Fruit fly (Drosophila melanogaster) whole organism, prepupa: ENCODE results near the gene Osi6.

Experiments
- Blimp-1 ChIP-seq: fragments of 200-800 bp; sonication (Bioruptor generic); optimal IDR thresholded peaks from 3 replicates; lab custom pipeline; 2017; ENCODE audit warnings: missing biosample characterization, missing genetic modification characterization, mild to moderate bottlenecking, moderate library complexity, missing genetic modification reagents
- CG3032 ChIP-seq: fragments of 200-800 bp; optimal IDR thresholded peaks from 2 replicates; lab custom pipeline; 2019; ENCODE audit warnings: missing biosample characterization, mild to moderate bottlenecking, missing genetic modification characterization, moderate library complexity
- CG31627 ChIP-seq: fragments of 200-800 bp; sonication (Bioruptor generic); optimal IDR thresholded peaks from 3 replicates; lab custom pipeline; 2016; ENCODE audit warnings: missing biosample characterization, missing genetic modification characterization
- CG4318 ChIP-seq: fragments of 200-800 bp; sonication (Bioruptor generic); optimal IDR thresholded peaks from 3 replicates; lab custom pipeline; 2017; ENCODE audit warnings: missing biosample characterization, mild to moderate bottlenecking, missing genetic modification characterization
- CG8632 ChIP-seq: fragments of 200-800 bp; sonication (Bioruptor generic); optimal IDR thresholded peaks from 3 replicates; lab custom pipeline; 2016; ENCODE audit warnings: missing biosample characterization, missing genetic modification characterization
- Eip75B ChIP-seq: fragments of 200-800 bp; sonication (Bioruptor generic); optimal IDR thresholded peaks from 3 replicates; lab custom pipeline; 2016; ENCODE audit warnings: missing biosample characterization, missing genetic modification characterization
- Ets21C ChIP-seq: fragments of 200-800 bp; sonication (Bioruptor generic); optimal IDR thresholded peaks from 3 replicates; lab custom pipeline; 2016; ENCODE audit warnings: missing biosample characterization, missing genetic modification characterization
- OdsH ChIP-seq: fragments of 200-800 bp; sonication (Bioruptor generic); optimal IDR thresholded peaks from 3 replicates; lab custom pipeline; 2016; ENCODE audit warnings: missing biosample characterization, missing genetic modification characterization
- Smox ChIP-seq: fragments of 200-800 bp; sonication (Bioruptor generic); optimal IDR thresholded peaks from 3 replicates; lab custom pipeline; 2016; ENCODE audit warnings: missing biosample characterization, missing genetic modification characterization
- net ChIP-seq: fragments of 200-800 bp; sonication (Bioruptor generic); optimal IDR thresholded peaks from 3 replicates; lab custom pipeline; 2016; ENCODE audit warnings: missing biosample characterization, missing genetic modification characterization

DNA sequence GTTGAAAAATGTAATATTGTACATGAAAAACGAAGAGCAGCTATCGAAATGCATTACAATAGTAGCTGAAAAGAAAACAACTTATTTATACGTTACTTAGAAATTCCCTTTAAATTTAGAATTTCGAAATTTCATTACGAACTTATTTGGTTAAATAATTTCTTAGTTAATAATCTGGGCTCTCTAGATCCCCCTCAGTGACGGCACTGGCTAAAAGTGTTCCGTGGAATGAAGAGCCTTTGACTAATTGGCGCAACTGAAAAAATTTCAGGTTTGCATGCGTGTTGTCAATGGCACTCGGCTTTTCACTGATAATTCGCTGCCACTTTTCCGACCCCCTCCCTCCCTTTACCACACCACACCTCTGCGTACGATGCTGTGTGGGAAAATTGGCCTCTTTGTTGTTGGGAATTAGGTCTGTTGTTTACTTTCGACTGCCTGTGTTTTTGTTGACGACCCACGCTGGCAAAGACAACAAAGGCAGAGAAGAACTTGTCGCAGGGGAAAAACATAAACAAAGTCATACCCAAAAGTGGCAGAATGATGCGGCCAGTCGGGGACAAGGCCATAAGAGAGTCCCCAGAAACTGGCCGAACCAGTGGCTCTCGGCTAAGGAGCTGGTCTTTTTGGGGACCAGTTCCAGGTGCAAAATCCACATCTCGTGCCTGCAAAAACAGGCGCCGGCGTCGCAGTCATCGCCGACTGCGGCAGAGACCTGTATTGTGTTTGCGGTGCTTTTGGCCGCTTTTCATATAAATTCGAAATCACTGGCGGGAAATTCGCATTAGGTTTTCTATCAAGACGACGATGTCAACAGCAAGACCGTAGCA is 19.2 kb upstream of the Osi6 start, which contains the start of gene Osi3:
- TF ChIP-seq CG3032 (tag; lab: Kevin White, UChicago) (no peak), Ets21C (GFP tag; lab: Kevin White, UChicago) (no peak), CG4318 (GFP tag; lab: Kevin White, UChicago) (peak; percentile 54), Blimp-1 (GFP tag; lab: Kevin White, UChicago) (no peak), CG8632 (GFP tag; lab: Kevin White, UChicago) (peak; percentile 15), Eip75B (GFP tag; lab: Kevin White, UChicago) (peak; percentile 4), CG31627 (GFP tag; lab: Kevin White, UChicago) (no peak), Smox (GFP tag; lab: Kevin White, UChicago) (no peak), net (peak; percentile 18), OdsH (peak; percentile 32)
